Worm (Caenorhabditis elegans) whole organism, L1 larva: ENCODE results near the gene col-167.

Experiments used
- C04F5.9 ChIP-seq: sonication (generic microtip); optimal IDR thresholded peaks from 2 replicates; lab custom pipeline; 2016; ENCODE audit warnings: missing genetic modification characterization, missing compliant biosample characterization
- C16A3.4 ChIP-seq: fragments of 150-350 bp; optimal IDR thresholded peaks from 2 replicates; lab custom pipeline; 2014; ENCODE audit warnings: missing biosample characterization, missing genetic modification characterization
- C34B4.2 ChIP-seq: sonication (generic microtip); optimal IDR thresholded peaks from 2 replicates; lab custom pipeline; 2017; ENCODE audit warnings: mild to moderate bottlenecking, missing genetic modification characterization, missing compliant biosample characterization
- aha-1 ChIP-seq: fragments of 150-350 bp; optimal IDR thresholded peaks from 2 replicates; lab custom pipeline; 2014; ENCODE audit warnings: missing biosample characterization, missing genetic modification characterization
- alr-1 ChIP-seq: fragments of 200-800 bp; sonication (Bioruptor generic); optimal IDR thresholded peaks from 2 replicates; lab custom pipeline; 2018; ENCODE audit warnings: borderline replicate concordance, mild to moderate bottlenecking, missing genetic modification characterization, missing compliant biosample characterization
- aly-2 ChIP-seq: fragments of 150-350 bp; optimal IDR thresholded peaks from 2 replicates; lab custom pipeline; 2014; ENCODE audit warnings: missing biosample characterization, missing genetic modification characterization
- dpl-1 ChIP-seq, 3 experiments: fragments of 150-350 bp in 2 of 3; sonication (generic microtip) in 1 of 3; optimal IDR thresholded peaks; 2 replicates each; lab custom pipeline; 2014 to 2017; ENCODE audit warnings: missing biosample characterization in 3 of 3, missing genetic modification characterization in 3 of 3, missing genetic modification reagents in 3 of 3
- efl-1 ChIP-seq, 4 experiments: fragments of 150-350 bp; optimal IDR thresholded peaks in 3 of 4; peaks in 1 of 4; 1 replicate in 1 of 4; 2 replicates in 3 of 4; lab custom pipeline; 2014; ENCODE audit warnings: missing biosample characterization in 2 of 4, missing genetic modification characterization in 2 of 4, missing genetic modification reagents in 2 of 4
- efl-3 ChIP-seq: fragments of 200-800 bp; sonication (Bioruptor generic); optimal IDR thresholded peaks from 2 replicates; lab custom pipeline; 2018; ENCODE audit warnings: mild to moderate bottlenecking, missing genetic modification characterization, missing compliant biosample characterization
- elt-3 ChIP-seq, 6 experiments: fragments of 150-350 bp in 1 of 6; sonication (generic microtip); optimal IDR thresholded peaks; 2 replicates each; lab custom pipeline; 2017 to 2018; ENCODE audit warnings: missing biosample characterization in 6 of 6, missing genetic modification characterization in 6 of 6, inconsistent platforms in 1 of 6
- ets-5 ChIP-seq: fragments of 200-800 bp; sonication (Bioruptor generic); IDR thresholded peaks from 2 replicates; pipeline ENCODE4 v1.3.6; 2022; ENCODE audit warnings: missing genetic modification characterization, missing compliant biosample characterization
- fkh-4 ChIP-seq: sonication (generic microtip); optimal IDR thresholded peaks from 2 replicates; lab custom pipeline; 2016; ENCODE audit warnings: missing compliant biosample characterization, missing genetic modification characterization, borderline replicate concordance
- fkh-8 ChIP-seq: sonication (generic microtip); optimal IDR thresholded peaks from 2 replicates; lab custom pipeline; 2016; ENCODE audit warnings: mild to moderate bottlenecking, missing genetic modification characterization, missing compliant biosample characterization
- fos-1 ChIP-seq: fragments of 150-350 bp; optimal IDR thresholded peaks from 2 replicates; lab custom pipeline; 2014; ENCODE audit warnings: missing biosample characterization, missing genetic modification characterization
- grh-1 ChIP-seq: fragments of 200-800 bp; sonication (Bioruptor generic); IDR thresholded peaks from 2 replicates; pipeline ENCODE4 v1.3.6; 2022; ENCODE audit warnings: missing genetic modification reagents, missing genetic modification characterization, missing compliant biosample characterization
- hlh-17 ChIP-seq: fragments of 200-800 bp; sonication (Bioruptor generic); optimal IDR thresholded peaks from 2 replicates; lab custom pipeline; 2018; ENCODE audit warnings: missing genetic modification characterization, mild to moderate bottlenecking, missing compliant biosample characterization, moderate library complexity, borderline replicate concordance
- hlh-4 ChIP-seq: sonication (generic microtip); optimal IDR thresholded peaks from 2 replicates; lab custom pipeline; 2016; ENCODE audit warnings: mild to moderate bottlenecking, missing genetic modification characterization, missing compliant biosample characterization
- hpl-2 ChIP-seq: fragments of 150-350 bp; optimal IDR thresholded peaks from 2 replicates; lab custom pipeline; 2014; ENCODE audit warnings: missing biosample characterization, missing genetic modification reagents, missing genetic modification characterization
- irx-1 ChIP-seq: sonication (generic microtip); optimal IDR thresholded peaks from 2 replicates; lab custom pipeline; 2016; ENCODE audit warnings: missing genetic modification characterization, missing compliant biosample characterization
- jun-1 ChIP-seq: fragments of 150-350 bp; optimal IDR thresholded peaks from 2 replicates; lab custom pipeline; 2014; ENCODE audit warnings: missing biosample characterization, missing genetic modification reagents, missing genetic modification characterization
- lin-13 ChIP-seq: fragments of 150-350 bp; optimal IDR thresholded peaks from 2 replicates; lab custom pipeline; 2014; ENCODE audit warnings: missing biosample characterization, missing genetic modification reagents, missing genetic modification characterization
- lin-14 ChIP-seq: fragments of 200-800 bp; sonication (Bioruptor generic); optimal IDR thresholded peaks from 2 replicates; lab custom pipeline; 2018; ENCODE audit warnings: mild to moderate bottlenecking, missing genetic modification characterization, moderate library complexity, missing compliant biosample characterization
- lin-15B ChIP-seq: fragments of 150-350 bp; sonication (generic microtip); optimal IDR thresholded peaks from 3 replicates; lab custom pipeline; 2014; ENCODE audit warnings: missing biosample characterization, missing genetic modification characterization
- lin-35 ChIP-seq, 2 experiments: fragments of 150-350 bp; optimal IDR thresholded peaks; 2 replicates each; lab custom pipeline; 2014; ENCODE audit warnings: missing biosample characterization in 2 of 2, missing genetic modification characterization in 2 of 2, missing genetic modification reagents in 2 of 2
- lin-39 ChIP-seq: fragments of 150-350 bp; optimal IDR thresholded peaks from 2 replicates; lab custom pipeline; 2014; ENCODE audit warnings: missing biosample characterization, missing genetic modification reagents, missing genetic modification characterization
- mdl-1 ChIP-seq, 2 experiments: fragments of 150-350 bp; optimal IDR thresholded peaks; 2 replicates each; lab custom pipeline; 2014 to 2017; ENCODE audit warnings: missing biosample characterization in 2 of 2, missing genetic modification characterization in 2 of 2, inconsistent platforms in 1 of 2
- mef-2 ChIP-seq: fragments of 150-350 bp; optimal IDR thresholded peaks from 2 replicates; lab custom pipeline; 2014; ENCODE audit warnings: missing biosample characterization, missing genetic modification characterization
- mep-1 ChIP-seq: fragments of 150-350 bp; optimal IDR thresholded peaks from 2 replicates; lab custom pipeline; 2014; ENCODE audit warnings: missing biosample characterization, missing genetic modification characterization
- nhr-11 ChIP-seq: fragments of 150-350 bp; optimal IDR thresholded peaks from 2 replicates; lab custom pipeline; 2014; ENCODE audit warnings: missing biosample characterization, missing genetic modification characterization
- nhr-20 ChIP-seq: sonication (generic microtip); optimal IDR thresholded peaks from 2 replicates; lab custom pipeline; 2016; ENCODE audit warnings: mild to moderate bottlenecking, missing genetic modification characterization, missing compliant biosample characterization
- nhr-237 ChIP-seq: fragments of 150-350 bp; optimal IDR thresholded peaks from 2 replicates; lab custom pipeline; 2014; ENCODE audit warnings: missing biosample characterization, missing genetic modification characterization
- nhr-47 ChIP-seq: sonication (generic microtip); optimal IDR thresholded peaks from 2 replicates; lab custom pipeline; 2016; ENCODE audit warnings: mild to moderate bottlenecking, missing genetic modification characterization, moderate library complexity, missing compliant biosample characterization
- nhr-76 ChIP-seq: sonication (generic microtip); optimal IDR thresholded peaks from 2 replicates; lab custom pipeline; 2017; ENCODE audit warnings: missing biosample characterization, missing genetic modification characterization
- nhr-90 ChIP-seq: sonication (generic microtip); optimal IDR thresholded peaks from 2 replicates; lab custom pipeline; 2016; ENCODE audit warnings: mild to moderate bottlenecking, missing genetic modification characterization, missing compliant biosample characterization; ENCODE audit not compliant: poor library complexity
- skn-1 ChIP-seq: fragments of 150-350 bp; optimal IDR thresholded peaks from 2 replicates; lab custom pipeline; 2014; ENCODE audit warnings: missing biosample characterization, missing genetic modification characterization
- sox-4 ChIP-seq: sonication (generic microtip); optimal IDR thresholded peaks from 2 replicates; lab custom pipeline; 2016; ENCODE audit warnings: missing genetic modification characterization, missing compliant biosample characterization
- sptf-1 ChIP-seq: fragments of 150-350 bp; optimal IDR thresholded peaks from 2 replicates; lab custom pipeline; 2014; ENCODE audit warnings: missing biosample characterization, missing genetic modification characterization
- swsn-7 ChIP-seq: sonication (generic microtip); optimal IDR thresholded peaks from 2 replicates; lab custom pipeline; 2016; ENCODE audit warnings: missing genetic modification characterization, missing compliant biosample characterization
- tbx-2 ChIP-seq: sonication (generic microtip); optimal IDR thresholded peaks from 2 replicates; lab custom pipeline; 2016; ENCODE audit warnings: missing genetic modification characterization, missing compliant biosample characterization
- tlp-1 ChIP-seq: fragments of 150-350 bp; optimal IDR thresholded peaks from 2 replicates; lab custom pipeline; 2014; ENCODE audit warnings: missing biosample characterization, missing genetic modification characterization
- unc-30 ChIP-seq: sonication (generic microtip); optimal IDR thresholded peaks from 2 replicates; lab custom pipeline; 2017; ENCODE audit warnings: missing biosample characterization, missing genetic modification characterization
- unc-98 ChIP-seq: fragments of 200-800 bp; sonication (Bioruptor generic); IDR thresholded peaks from 2 replicates; pipeline ENCODE4 v1.3.6; 2022; ENCODE audit warnings: missing genetic modification characterization, missing compliant biosample characterization
- zag-1 ChIP-seq: fragments of 150-350 bp; optimal IDR thresholded peaks from 2 replicates; lab custom pipeline; 2014; ENCODE audit warnings: missing biosample characterization, missing genetic modification characterization
- zip-4 ChIP-seq: fragments of 200-800 bp; sonication (Bioruptor generic); optimal IDR thresholded peaks from 2 replicates; lab custom pipeline; 2018; ENCODE audit warnings: mild to moderate bottlenecking, missing genetic modification characterization, moderate library complexity, missing compliant biosample characterization
- ztf-11 ChIP-seq, 2 experiments: sonication (generic microtip); optimal IDR thresholded peaks; 2 replicates each; lab custom pipeline; 2016 to 2017; ENCODE audit warnings: missing genetic modification characterization in 2 of 2, missing biosample characterization in 1 of 2, missing compliant biosample characterization in 1 of 2

The col-167 gene

ce11 chrX:6286154-6286553 lies 37.1 kb upstream of the col-167 start:
- TF ChIP-seq dpl-1 (GFP tag; optimal IDR thresholded peaks at IDR 0.05; lab: Kevin White, UChicago), result no peak
- no peak for TF ChIP-seq irx-1
- TF ChIP-seq, all 84 proteins: peak for 0

DNA sequence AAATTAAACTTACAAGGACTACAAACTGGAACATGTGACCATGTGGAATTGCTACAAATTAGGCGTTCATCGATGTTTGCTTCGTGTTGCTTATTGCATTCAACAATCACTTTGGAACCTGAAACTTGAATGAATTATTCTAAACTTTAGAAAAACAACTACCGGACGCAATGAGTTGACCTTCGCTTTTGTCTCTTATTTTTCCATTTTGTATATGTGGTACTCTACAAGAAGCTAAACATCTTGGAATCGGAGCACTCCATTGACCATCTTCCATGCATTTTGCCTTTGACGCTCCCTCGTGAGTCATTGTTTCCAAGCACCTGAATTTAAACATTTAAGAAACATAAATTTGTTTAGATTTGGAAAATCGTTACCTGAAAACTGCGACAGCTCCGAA lies 34.2 kb upstream of the col-167 start:
- TF ChIP-seq hpl-2 (GFP tag; lab: Kevin White, UChicago) (no peak), swsn-7 (tag; lab: Kevin White, UChicago) (no peak), sox-4 (tag; lab: Kevin White, UChicago) (no peak), unc-98 (GFP tag; lab: Robert Waterston, UW) (no peak), ztf-11 (tag; optimal IDR thresholded peaks at IDR 0.05; lab: Kevin White, UChicago) (no peak), hlh-4 (tag; lab: Kevin White, UChicago) (no peak), efl-1 (optimal IDR thresholded peaks at IDR 0.05; lab: Kevin White, UChicago) (no peak), efl-1 (GFP tag; optimal IDR thresholded peaks at IDR 0.05 in 1 of 2; lab: Kevin White, UChicago) (no peak)

- TF ChIP-seq nhr-90 (tag; lab: Kevin White, UChicago) (no peak), ets-5 (no peak), nhr-237 (tag; lab: Kevin White, UChicago) (no peak), C04F5.9 (tag; lab: Kevin White, UChicago) (no peak), efl-1 (optimal IDR thresholded peaks at IDR 0.05; lab: Kevin White, UChicago) (no peak), efl-1 (GFP tag; optimal IDR thresholded peaks at IDR 0.05 in 1 of 2; lab: Kevin White, UChicago) (no peak), nhr-47 (tag; lab: Kevin White, UChicago) (no peak), sox-4 (tag; lab: Kevin White, UChicago) (no peak), irx-1 (no peak), elt-3 (tag; optimal IDR thresholded peaks at IDR 0.05; lab: Kevin White, UChicago) (no peak)
Measured at ce11 chrX:6291632-6292031, 31.7 kb upstream of the col-167 start, which contains the start of gene lev-9. Gene lev-9 (minus strand): TSS chrX:6291732.

- no peak for TF ChIP-seq efl-3
- TF ChIP-seq nhr-76 (tag; lab: Kevin White, UChicago), result no peak
- TF ChIP-seq aha-1 (tag; lab: Kevin White, UChicago), result no peak
- no peak for TF ChIP-seq sptf-1 (tag; lab: Kevin White, UChicago)
- no peak for TF ChIP-seq lin-13 (GFP tag; lab: Kevin White, UChicago)
- TF ChIP-seq elt-3 (tag; optimal IDR thresholded peaks at IDR 0.05; lab: Kevin White, UChicago), result peak in 1 of 6 experiments; percentile 31
- no peak for TF ChIP-seq tlp-1 (tag; lab: Kevin White, UChicago)
- peak; percentile 15 for TF ChIP-seq irx-1
- TF ChIP-seq zip-4, result peak; percentile 17
- TF ChIP-seq hpl-2 (GFP tag; lab: Kevin White, UChicago), result no peak
- peak in 1 of 2 experiments; percentile 13 for TF ChIP-seq ztf-11 (tag; optimal IDR thresholded peaks at IDR 0.05; lab: Kevin White, UChicago)
- peak; percentile 39 for TF ChIP-seq nhr-20
- TF ChIP-seq mef-2 (tag; lab: Kevin White, UChicago), result no peak
- TF ChIP-seq unc-30 (tag; lab: Kevin White, UChicago), result no peak
- TF ChIP-seq fkh-4, result no peak
- peak; percentile 75 for TF ChIP-seq nhr-47 (tag; lab: Kevin White, UChicago)
- no peak for TF ChIP-seq lin-15B (tag; lab: Kevin White, UChicago)
- peak in 1 of 2 experiments; percentile 43 for TF ChIP-seq mdl-1 (tag; optimal IDR thresholded peaks at IDR 0.05; lab: Kevin White, UChicago)
- TF ChIP-seq grh-1 (GFP tag; lab: Robert Waterston, UW), result 0 out of 2 replicates have a peak, but pooled peaks have one; percentile 37
- TF ChIP-seq lin-39 (tag; lab: Kevin White, UChicago), result no peak
- no peak for TF ChIP-seq fos-1 (tag; lab: Kevin White, UChicago)
- peak; percentile 33 for TF ChIP-seq tbx-2 (tag; lab: Kevin White, UChicago)
- peak; percentile 36 for TF ChIP-seq C16A3.4 (tag; lab: Kevin White, UChicago)
- no peak for TF ChIP-seq zag-1 (tag; lab: Kevin White, UChicago)
- TF ChIP-seq C34B4.2 (tag; lab: Kevin White, UChicago), result no peak
- TF ChIP-seq fkh-8, result peak; percentile 27
- TF ChIP-seq mep-1 (tag; lab: Kevin White, UChicago), result peak; percentile 62
- TF ChIP-seq hlh-4 (tag; lab: Kevin White, UChicago), result no peak
- TF ChIP-seq jun-1 (tag; lab: Kevin White, UChicago), result peak; percentile 14
- peak; percentile 12 to 52 for TF ChIP-seq lin-35 (GFP tag; optimal IDR thresholded peaks at IDR 0.05; lab: Kevin White, UChicago)
- no peak for TF ChIP-seq alr-1 (tag; lab: Kevin White, UChicago)
- no peak for TF ChIP-seq nhr-11 (tag; lab: Kevin White, UChicago)
- TF ChIP-seq lin-14 (GFP tag; lab: Kevin White, UChicago), result peak; percentile 46
- TF ChIP-seq nhr-90 (tag; lab: Kevin White, UChicago), result peak; percentile 53
- TF ChIP-seq aly-2 (tag; lab: Kevin White, UChicago), result no peak
- no peak for TF ChIP-seq hlh-17
- peak; percentile 41 for TF ChIP-seq skn-1 (tag; lab: Kevin White, UChicago)
Measured at ce11 chrX:6292143-6292542, 31.1 kb upstream of the col-167 start.
